Worm (Caenorhabditis elegans) whole organism, young adult: ENCODE measurements around the gene crn-4.
A peak's percentile ranks its signal among the peaks of the same experiment; 100 is the strongest.

ENCODE experiments used
- C17E4.6 ChIP-seq: fragments of 200-800 bp; sonication (Bioruptor generic); IDR thresholded peaks from 2 replicates; pipeline ENCODE4 v1.3.6; 2022; ENCODE audit warnings: missing genetic modification reagents, missing genetic modification characterization, missing compliant biosample characterization
- F10E7.11 ChIP-seq: sonication (generic microtip); optimal IDR thresholded peaks from 2 replicates; lab custom pipeline; 2017; ENCODE audit warnings: mild to moderate bottlenecking, missing genetic modification characterization, moderate library complexity, missing compliant biosample characterization
- F33H1.4 ChIP-seq: fragments of 200-800 bp; sonication (Bioruptor generic); IDR thresholded peaks from 2 replicates; pipeline ENCODE4 v1.3.6; 2022; ENCODE audit warnings: missing genetic modification reagents, missing genetic modification characterization, missing compliant biosample characterization
- F37B4.10 ChIP-seq: fragments of 200-800 bp; sonication (Bioruptor generic); IDR thresholded peaks from 2 replicates; pipeline ENCODE4 v1.3.6; 2022; ENCODE audit warnings: missing genetic modification characterization, missing compliant biosample characterization
- F52B5.7 ChIP-seq: sonication (generic microtip); optimal IDR thresholded peaks from 2 replicates; lab custom pipeline; 2016; ENCODE audit warnings: mild to moderate bottlenecking, missing genetic modification characterization, missing compliant biosample characterization
- F57C9.4 ChIP-seq: sonication (generic microtip); optimal IDR thresholded peaks from 2 replicates; lab custom pipeline; 2017; ENCODE audit warnings: mild to moderate bottlenecking, missing genetic modification characterization, missing compliant biosample characterization
- K11D2.4 ChIP-seq: fragments of 200-800 bp; sonication (Bioruptor generic); IDR thresholded peaks from 2 replicates; pipeline ENCODE4 v1.3.6; 2022; ENCODE audit warnings: missing genetic modification reagents, missing genetic modification characterization, missing compliant biosample characterization
- Y53G8AR.9 ChIP-seq: fragments of 200-800 bp; sonication (Bioruptor generic); conservative IDR thresholded peaks from 2 replicates; pipeline ENCODE4 v1.3.6; 2022; ENCODE audit warnings: missing genetic modification reagents, missing genetic modification characterization, missing compliant biosample characterization
- Y67H2A.10 ChIP-seq: fragments of 200-800 bp; sonication (Bioruptor generic); conservative IDR thresholded peaks from 2 replicates; pipeline ENCODE4 v1.3.6; 2022; ENCODE audit warnings: missing genetic modification reagents, missing genetic modification characterization, missing compliant biosample characterization
- Y79H2A.3 ChIP-seq: fragments of 200-800 bp; sonication (Bioruptor generic); conservative IDR thresholded peaks from 2 replicates; pipeline ENCODE4 v1.3.6; 2022; ENCODE audit warnings: missing genetic modification reagents, missing genetic modification characterization, missing compliant biosample characterization
- akir-1 ChIP-seq: fragments of 200-800 bp; sonication (Bioruptor generic); optimal IDR thresholded peaks from 2 replicates; lab custom pipeline; 2018; ENCODE audit warnings: mild to moderate bottlenecking, missing genetic modification characterization, moderate library complexity, missing compliant biosample characterization
- ama-1 ChIP-seq, 3 experiments: fragments of 150-350 bp in 1 of 3; sonication (generic microtip) in 2 of 3; optimal IDR thresholded peaks; 2 replicates each; lab custom pipeline; 2014 to 2018; ENCODE audit warnings: missing biosample characterization in 2 of 3, missing genetic modification characterization in 2 of 3, missing genetic modification reagents in 2 of 3
- cebp-2 ChIP-seq: fragments of 200-800 bp; sonication (Bioruptor generic); IDR thresholded peaks from 2 replicates; pipeline ENCODE4 v1.3.6; 2022; ENCODE audit warnings: missing genetic modification characterization, missing compliant biosample characterization
- ceh-100 ChIP-seq: fragments of 200-800 bp; sonication (Bioruptor generic); IDR thresholded peaks from 2 replicates; pipeline ENCODE4 v1.3.6; 2022; ENCODE audit warnings: missing genetic modification reagents, missing genetic modification characterization, missing compliant biosample characterization
- ceh-27 ChIP-seq: fragments of 200-800 bp; sonication (Bioruptor generic); optimal IDR thresholded peaks from 2 replicates; lab custom pipeline; 2018; ENCODE audit warnings: mild to moderate bottlenecking, missing genetic modification characterization, moderate library complexity, missing compliant biosample characterization
- ceh-40 ChIP-seq: fragments of 200-800 bp; sonication (Bioruptor generic); IDR thresholded peaks from 2 replicates; pipeline ENCODE4 v1.3.6; 2022; ENCODE audit warnings: missing genetic modification characterization, missing compliant biosample characterization
- ceh-79 ChIP-seq: sonication (generic microtip); optimal IDR thresholded peaks from 2 replicates; lab custom pipeline; 2017; ENCODE audit warnings: mild to moderate bottlenecking, missing genetic modification characterization, missing compliant biosample characterization
- chd-7 ChIP-seq: sonication (generic microtip); optimal IDR thresholded peaks from 2 replicates; lab custom pipeline; 2016; ENCODE audit warnings: mild to moderate bottlenecking, missing genetic modification characterization, moderate library complexity, missing compliant biosample characterization
- dpl-1 ChIP-seq: fragments of 150-350 bp; optimal IDR thresholded peaks from 2 replicates; lab custom pipeline; 2014; ENCODE audit warnings: missing biosample characterization, missing genetic modification reagents, missing genetic modification characterization
- efl-1 ChIP-seq: fragments of 150-350 bp; optimal IDR thresholded peaks from 2 replicates; lab custom pipeline; 2014; ENCODE audit warnings: missing biosample characterization, missing genetic modification reagents, missing genetic modification characterization
- egl-18 ChIP-seq: fragments of 200-800 bp; sonication (Bioruptor generic); IDR thresholded peaks from 2 replicates; pipeline ENCODE4 v1.3.6; 2022; ENCODE audit warnings: missing genetic modification reagents, missing genetic modification characterization, missing compliant biosample characterization
- egrh-3 ChIP-seq: fragments of 200-800 bp; sonication (Bioruptor generic); IDR thresholded peaks from 2 replicates; pipeline ENCODE4 v1.3.6; 2022; ENCODE audit warnings: missing genetic modification reagents, missing genetic modification characterization, missing compliant biosample characterization
- ekl-4 ChIP-seq: fragments of 200-800 bp; sonication (Bioruptor generic); IDR thresholded peaks from 2 replicates; pipeline ENCODE4 v1.3.6; 2022; ENCODE audit warnings: missing genetic modification reagents, missing genetic modification characterization, missing compliant biosample characterization
- fkh-3 ChIP-seq: sonication (generic microtip); optimal IDR thresholded peaks from 2 replicates; lab custom pipeline; 2016; ENCODE audit warnings: mild to moderate bottlenecking, missing genetic modification characterization, missing compliant biosample characterization
- gei-17 ChIP-seq: fragments of 200-800 bp; sonication (Bioruptor generic); optimal IDR thresholded peaks from 2 replicates; lab custom pipeline; 2018; ENCODE audit warnings: mild to moderate bottlenecking, missing genetic modification characterization, missing compliant biosample characterization
- him-1 ChIP-seq: sonication (generic microtip); optimal IDR thresholded peaks from 2 replicates; lab custom pipeline; 2016; ENCODE audit warnings: missing genotype, missing genetic modification reagents, missing genetic modification characterization, missing compliant biosample characterization
- madf-3 ChIP-seq: fragments of 200-800 bp; sonication (Bioruptor generic); IDR thresholded peaks from 2 replicates; pipeline ENCODE4 v1.3.6; 2022; ENCODE audit warnings: missing genetic modification reagents, missing genetic modification characterization, missing compliant biosample characterization
- madf-8 ChIP-seq: fragments of 200-800 bp; sonication (Bioruptor generic); conservative IDR thresholded peaks from 2 replicates; pipeline ENCODE4 v1.3.6; 2022; ENCODE audit warnings: missing genetic modification reagents, missing genetic modification characterization, missing compliant biosample characterization
- mxl-1 ChIP-seq: sonication (generic microtip); optimal IDR thresholded peaks from 2 replicates; lab custom pipeline; 2016; ENCODE audit warnings: missing genetic modification characterization, missing compliant biosample characterization
- nfyb-1 ChIP-seq: fragments of 200-800 bp; sonication (Bioruptor generic); IDR thresholded peaks from 2 replicates; pipeline ENCODE4 v1.3.6; 2022; ENCODE audit warnings: missing genetic modification reagents, missing genetic modification characterization, missing compliant biosample characterization
- nhr-80 ChIP-seq: sonication (generic microtip); optimal IDR thresholded peaks from 2 replicates; lab custom pipeline; 2016; ENCODE audit warnings: missing genetic modification characterization, missing compliant biosample characterization
- pha-4 ChIP-seq: fragments of 150-350 bp; sonication (generic microtip); optimal IDR thresholded peaks from 2 replicates; lab custom pipeline; 2014; ENCODE audit warnings: missing biosample characterization, missing genetic modification reagents, missing genetic modification characterization
- repo-1 ChIP-seq: sonication (generic microtip); optimal IDR thresholded peaks from 2 replicates; lab custom pipeline; 2017; ENCODE audit warnings: mild to moderate bottlenecking, missing genetic modification characterization, missing compliant biosample characterization
- rpc-1 ChIP-seq, 2 experiments: fragments of 150-350 bp in 1 of 2; sonication (generic microtip) in 1 of 2; optimal IDR thresholded peaks; 2 replicates each; lab custom pipeline; 2014 to 2018; ENCODE audit warnings: missing biosample characterization in 1 of 2, missing genetic modification characterization in 1 of 2, missing genetic modification reagents in 1 of 2, missing genotype in 1 of 2
- sdz-38 ChIP-seq: sonication (generic microtip); optimal IDR thresholded peaks from 2 replicates; lab custom pipeline; 2016; ENCODE audit warnings: missing genotype, missing genetic modification characterization, missing compliant biosample characterization
- snpc-1.3 ChIP-seq: sonication (generic microtip); optimal IDR thresholded peaks from 2 replicates; lab custom pipeline; 2017; ENCODE audit warnings: missing genetic modification characterization, mild to moderate bottlenecking, missing compliant biosample characterization, antibody characterized with exemption, moderate library complexity, missing genotype, missing genetic modification reagents; ENCODE audit not compliant: insufficient read depth
- snpc-3.4 ChIP-seq: sonication (generic microtip); optimal IDR thresholded peaks from 2 replicates; lab custom pipeline; 2017; ENCODE audit warnings: missing genetic modification characterization, mild to moderate bottlenecking, missing compliant biosample characterization, antibody characterized with exemption, moderate library complexity, missing genotype, missing genetic modification reagents
- snpc-4 ChIP-seq, 5 experiments: fragments of 150-350 bp in 1 of 5; sonication (generic microtip) in 4 of 5; optimal IDR thresholded peaks; 2 replicates each; lab custom pipeline; 2014 to 2018; ENCODE audit warnings: missing genetic modification characterization in 5 of 5, missing biosample characterization in 3 of 5, antibody characterized with exemption in 2 of 5, mild to moderate bottlenecking in 2 of 5, missing compliant biosample characterization in 2 of 5, missing genotype in 2 of 5, moderate library complexity in 2 of 5, missing genetic modification reagents in 1 of 5
- tlf-1 ChIP-seq: fragments of 200-800 bp; sonication (Bioruptor generic); optimal IDR thresholded peaks from 2 replicates; lab custom pipeline; 2018; ENCODE audit warnings: mild to moderate bottlenecking, missing genetic modification characterization, missing compliant biosample characterization
- unc-62 ChIP-seq: fragments of 150-350 bp; optimal IDR thresholded peaks from 2 replicates; lab custom pipeline; 2014; ENCODE audit warnings: missing biosample characterization, missing genetic modification reagents, missing genetic modification characterization
- zfh-2 ChIP-seq: fragments of 200-800 bp; sonication (Bioruptor generic); conservative IDR thresholded peaks from 2 replicates; pipeline ENCODE4 v1.3.6; 2022; ENCODE audit warnings: missing genetic modification reagents, missing genetic modification characterization, missing compliant biosample characterization
- ztf-26 ChIP-seq: sonication (generic microtip); optimal IDR thresholded peaks from 2 replicates; lab custom pipeline; 2017; ENCODE audit warnings: missing genetic modification characterization, missing compliant biosample characterization

Gene crn-4

DNA sequence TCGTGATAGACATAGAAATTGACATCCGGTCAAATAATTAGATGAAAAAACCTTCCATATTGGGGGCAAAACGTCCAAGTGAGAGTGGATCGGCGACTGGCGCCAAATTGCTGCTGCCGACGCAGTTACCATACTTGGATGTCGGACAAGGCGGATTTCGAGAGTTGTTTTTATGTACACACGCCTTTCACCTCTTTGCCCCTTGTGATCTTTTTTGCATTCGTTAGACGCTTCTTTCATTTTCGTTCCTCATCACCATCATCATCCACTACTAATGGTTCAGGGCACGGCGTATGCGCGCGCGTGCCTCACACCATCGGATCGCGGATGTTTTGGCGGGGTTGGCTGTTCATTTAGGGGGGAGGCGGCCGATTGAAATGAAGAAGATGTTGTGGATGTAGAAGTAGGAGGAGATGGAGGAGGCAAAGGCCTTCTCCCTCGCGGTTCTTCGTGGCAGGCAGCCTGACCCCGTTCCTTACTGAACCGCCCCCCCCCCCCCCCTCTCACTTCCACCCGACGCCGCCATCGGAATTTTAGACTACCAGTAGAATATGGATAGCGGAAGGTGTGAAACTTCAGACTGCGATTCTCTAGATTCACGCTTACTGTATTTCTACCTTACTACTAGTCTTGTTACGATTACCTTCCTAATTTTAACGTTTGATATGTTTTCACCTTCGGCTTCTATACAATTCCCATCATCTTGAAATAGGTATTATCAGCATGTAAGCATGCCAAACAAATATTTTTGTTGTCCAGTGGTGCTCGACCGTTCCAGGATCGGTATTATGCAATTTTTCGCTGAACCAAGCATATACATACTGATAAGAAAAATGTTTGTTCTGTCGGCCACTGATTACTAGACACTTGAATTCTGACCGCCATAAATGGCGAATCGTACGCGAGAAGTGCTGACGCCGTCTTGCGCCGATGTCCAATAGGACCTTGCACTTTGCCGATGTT, 44.2 kb downstream of the crn-4 start:
- TF ChIP-seq K11D2.4 (GFP tag; lab: Robert Waterston, UW) (no peak), F52B5.7 (tag; lab: Kevin White, UChicago) (no peak), egl-18 (GFP tag; lab: Robert Waterston, UW) (no peak), snpc-4 (GFP tag; optimal IDR thresholded peaks at IDR 0.05; lab: Kevin White, UChicago) (no peak), snpc-4 (tag; optimal IDR thresholded peaks at IDR 0.05; lab: Kevin White, UChicago) (no peak), Y79H2A.3 (GFP tag; lab: Robert Waterston, UW) (no peak), fkh-3 (no peak), Y67H2A.10 (GFP tag; lab: Robert Waterston, UW) (no peak), dpl-1 (GFP tag; lab: Kevin White, UChicago) (no peak), rpc-1 (optimal IDR thresholded peaks at IDR 0.05; lab: Kevin White, UChicago) (no peak), rpc-1 (tag; optimal IDR thresholded peaks at IDR 0.05; lab: Kevin White, UChicago) (no peak), Y53G8AR.9 (no peak), ama-1 (optimal IDR thresholded peaks at IDR 0.05; lab: Kevin White, UChicago) (no peak), ama-1 (GFP tag; optimal IDR thresholded peaks at IDR 0.05; lab: Kevin White, UChicago) (no peak), chd-7 (tag; lab: Kevin White, UChicago) (no peak), ceh-27 (GFP tag; lab: Kevin White, UChicago) (no peak), pha-4 (no peak), gei-17 (no peak), efl-1 (GFP tag; lab: Kevin White, UChicago) (no peak), madf-8 (GFP tag; lab: Robert Waterston, UW) (no peak), mxl-1 (tag; lab: Kevin White, UChicago) (no peak), ceh-100 (GFP tag; lab: Robert Waterston, UW) (no peak), C17E4.6 (GFP tag; lab: Robert Waterston, UW) (no peak), F33H1.4 (GFP tag; lab: Robert Waterston, UW) (no peak), nfyb-1 (GFP tag; lab: Robert Waterston, UW) (no peak), F57C9.4 (no peak), akir-1 (no peak), snpc-1.3 (no peak), tlf-1 (GFP tag; lab: Kevin White, UChicago) (no peak), sdz-38 (tag; lab: Kevin White, UChicago) (no peak), zfh-2 (GFP tag; lab: Robert Waterston, UW) (peak; percentile 85), F37B4.10 (GFP tag; lab: Robert Waterston, UW) (0 out of 2 replicates have a peak, but pooled peaks have one; percentile 18), F10E7.11 (tag; lab: Kevin White, UChicago) (no peak), him-1 (tag; lab: Kevin White, UChicago) (no peak), ztf-26 (tag; lab: Kevin White, UChicago) (no peak), egrh-3 (GFP tag; lab: Robert Waterston, UW) (peak; percentile 78; the same call in 1 of the 2 replicates), ekl-4 (GFP tag; lab: Robert Waterston, UW) (0 out of 2 replicates have a peak, but pooled peaks have one; percentile 28), repo-1 (tag; lab: Kevin White, UChicago) (no peak), unc-62 (GFP tag; lab: Kevin White, UChicago) (no peak), nhr-80 (tag; lab: Kevin White, UChicago) (peak; percentile 16), madf-3 (GFP tag; lab: Robert Waterston, UW) (no peak), snpc-3.4 (tag; lab: Kevin White, UChicago) (no peak), cebp-2 (GFP tag; lab: Robert Waterston, UW) (no peak), ceh-79 (tag; lab: Kevin White, UChicago) (no peak), ceh-40 (GFP tag; lab: Robert Waterston, UW) (no peak)
